Worm (Caenorhabditis elegans) whole organism, young adult: ENCODE data around the gene ZK632.2.
A peak's percentile ranks its signal among the peaks of the same experiment; 100 is the strongest.

ENCODE experiments used
- B0019.2 ChIP-seq: fragments of 200-800 bp; sonication (Bioruptor generic); conservative IDR thresholded peaks from 2 replicates; pipeline ENCODE4 v1.3.6; 2022; ENCODE audit warnings: missing genetic modification reagents, missing genetic modification characterization, missing compliant biosample characterization
- B0261.1 ChIP-seq: sonication (generic microtip); optimal IDR thresholded peaks from 2 replicates; lab custom pipeline; 2016; ENCODE audit warnings: mild to moderate bottlenecking, missing genetic modification characterization, moderate library complexity, missing compliant biosample characterization
- C17E4.6 ChIP-seq: fragments of 200-800 bp; sonication (Bioruptor generic); IDR thresholded peaks from 2 replicates; pipeline ENCODE4 v1.3.6; 2022; ENCODE audit warnings: missing genetic modification reagents, missing genetic modification characterization, missing compliant biosample characterization
- F10E7.11 ChIP-seq: sonication (generic microtip); optimal IDR thresholded peaks from 2 replicates; lab custom pipeline; 2017; ENCODE audit warnings: mild to moderate bottlenecking, missing genetic modification characterization, moderate library complexity, missing compliant biosample characterization
- F22D6.2 ChIP-seq: sonication (generic microtip); optimal IDR thresholded peaks from 2 replicates; lab custom pipeline; 2016; ENCODE audit warnings: mild to moderate bottlenecking, missing genetic modification characterization, missing compliant biosample characterization
- F33H1.4 ChIP-seq: fragments of 200-800 bp; sonication (Bioruptor generic); IDR thresholded peaks from 2 replicates; pipeline ENCODE4 v1.3.6; 2022; ENCODE audit warnings: missing genetic modification reagents, missing genetic modification characterization, missing compliant biosample characterization
- F52B5.7 ChIP-seq: sonication (generic microtip); optimal IDR thresholded peaks from 2 replicates; lab custom pipeline; 2016; ENCODE audit warnings: mild to moderate bottlenecking, missing genetic modification characterization, missing compliant biosample characterization
- K11D2.4 ChIP-seq: fragments of 200-800 bp; sonication (Bioruptor generic); IDR thresholded peaks from 2 replicates; pipeline ENCODE4 v1.3.6; 2022; ENCODE audit warnings: missing genetic modification reagents, missing genetic modification characterization, missing compliant biosample characterization
- K12H6.12 ChIP-seq: fragments of 200-800 bp; sonication (Bioruptor generic); optimal IDR thresholded peaks from 2 replicates; lab custom pipeline; 2018; ENCODE audit warnings: mild to moderate bottlenecking, missing genetic modification characterization, missing compliant biosample characterization
- T07F8.4 ChIP-seq: sonication (generic microtip); optimal IDR thresholded peaks from 2 replicates; lab custom pipeline; 2016; ENCODE audit warnings: mild to moderate bottlenecking, missing genetic modification characterization, moderate library complexity, missing compliant biosample characterization
- Y53G8AR.9 ChIP-seq: fragments of 200-800 bp; sonication (Bioruptor generic); conservative IDR thresholded peaks from 2 replicates; pipeline ENCODE4 v1.3.6; 2022; ENCODE audit warnings: missing genetic modification reagents, missing genetic modification characterization, missing compliant biosample characterization
- Y95B8A.8 ChIP-seq: fragments of 200-800 bp; sonication (Bioruptor generic); IDR thresholded peaks from 2 replicates; pipeline ENCODE4 v1.3.6; 2022; ENCODE audit warnings: missing genetic modification reagents, missing genetic modification characterization, missing compliant biosample characterization
- aptf-3 ChIP-seq: fragments of 200-800 bp; sonication (Bioruptor generic); IDR thresholded peaks from 2 replicates; pipeline ENCODE4 v1.3.6; 2022; ENCODE audit warnings: missing genetic modification characterization, missing compliant biosample characterization
- bed-1 ChIP-seq: fragments of 200-800 bp; sonication (Bioruptor generic); IDR thresholded peaks from 2 replicates; pipeline ENCODE4 v1.3.6; 2022; ENCODE audit warnings: missing genetic modification reagents, missing genetic modification characterization, missing compliant biosample characterization
- bed-2 ChIP-seq: fragments of 200-800 bp; sonication (Bioruptor generic); IDR thresholded peaks from 2 replicates; pipeline ENCODE4 v1.3.6; 2022; ENCODE audit warnings: missing genetic modification reagents, missing genetic modification characterization, missing compliant biosample characterization
- cebp-1 ChIP-seq, 2 experiments: fragments of 200-800 bp in 1 of 2; sonication (Bioruptor generic) in 1 of 2; sonication (generic microtip) in 1 of 2; IDR thresholded peaks in 1 of 2; optimal IDR thresholded peaks in 1 of 2; 2 replicates each; pipeline versions ENCODE4 v1.3.6 to Lab custom; 2017 to 2022; ENCODE audit warnings: missing compliant biosample characterization in 2 of 2, missing genetic modification characterization in 2 of 2, mild to moderate bottlenecking in 1 of 2, missing genetic modification reagents in 1 of 2, moderate library complexity in 1 of 2
- cebp-2 ChIP-seq: fragments of 200-800 bp; sonication (Bioruptor generic); IDR thresholded peaks from 2 replicates; pipeline ENCODE4 v1.3.6; 2022; ENCODE audit warnings: missing genetic modification characterization, missing compliant biosample characterization
- die-1 ChIP-seq: sonication (generic microtip); optimal IDR thresholded peaks from 2 replicates; lab custom pipeline; 2016; ENCODE audit warnings: missing genotype, mild to moderate bottlenecking, missing genetic modification characterization, missing compliant biosample characterization
- dox-1 ChIP-seq: fragments of 200-800 bp; sonication (Bioruptor generic); IDR thresholded peaks from 2 replicates; pipeline ENCODE4 v1.3.6; 2022; ENCODE audit warnings: missing genetic modification reagents, missing genetic modification characterization, missing compliant biosample characterization
- dpff-1 ChIP-seq: sonication (generic microtip); optimal IDR thresholded peaks from 2 replicates; lab custom pipeline; 2017; ENCODE audit warnings: mild to moderate bottlenecking, missing genetic modification characterization, missing compliant biosample characterization
- gei-17 ChIP-seq: fragments of 200-800 bp; sonication (Bioruptor generic); optimal IDR thresholded peaks from 2 replicates; lab custom pipeline; 2018; ENCODE audit warnings: mild to moderate bottlenecking, missing genetic modification characterization, missing compliant biosample characterization
- hlh-12 ChIP-seq: sonication (generic microtip); optimal IDR thresholded peaks from 2 replicates; lab custom pipeline; 2016; ENCODE audit warnings: missing genetic modification characterization, missing compliant biosample characterization
- hsf-1 ChIP-seq: fragments of 200-800 bp; sonication (Bioruptor generic); IDR thresholded peaks from 2 replicates; pipeline ENCODE4 v1.3.6; 2022; ENCODE audit warnings: missing genetic modification reagents, missing genetic modification characterization, missing compliant biosample characterization
- lag-1 ChIP-seq: fragments of 200-800 bp; sonication (Bioruptor generic); IDR thresholded peaks from 2 replicates; pipeline ENCODE4 v1.3.6; 2022; ENCODE audit warnings: missing genetic modification reagents, missing genetic modification characterization, missing compliant biosample characterization
- let-526 ChIP-seq: fragments of 200-800 bp; sonication (Bioruptor generic); IDR thresholded peaks from 2 replicates; pipeline ENCODE4 v1.3.6; 2022; ENCODE audit warnings: missing genetic modification reagents, missing genetic modification characterization, missing compliant biosample characterization
- let-607 ChIP-seq, 2 experiments: fragments of 200-800 bp in 1 of 2; sonication (Bioruptor generic) in 1 of 2; sonication (generic microtip) in 1 of 2; optimal IDR thresholded peaks; 2 replicates each; lab custom pipeline; 2016 to 2018; ENCODE audit warnings: mild to moderate bottlenecking in 2 of 2, missing compliant biosample characterization in 2 of 2, missing genetic modification characterization in 2 of 2, moderate library complexity in 2 of 2, missing genotype in 1 of 2
- lin-26 ChIP-seq: fragments of 200-800 bp; sonication (Bioruptor generic); IDR thresholded peaks from 2 replicates; pipeline ENCODE4 v1.3.6; 2022; ENCODE audit warnings: missing genetic modification reagents, missing genetic modification characterization, missing compliant biosample characterization
- lir-1 ChIP-seq: fragments of 200-800 bp; sonication (Bioruptor generic); conservative IDR thresholded peaks from 2 replicates; pipeline ENCODE4 v1.3.6; 2022; ENCODE audit warnings: missing genetic modification reagents, missing genetic modification characterization, missing compliant biosample characterization
- lsy-27 ChIP-seq: sonication (generic microtip); optimal IDR thresholded peaks from 2 replicates; lab custom pipeline; 2017; ENCODE audit warnings: missing genetic modification characterization, mild to moderate bottlenecking, missing compliant biosample characterization, antibody characterized with exemption, missing genotype, borderline replicate concordance; ENCODE audit not compliant: insufficient read depth
- madf-6 ChIP-seq: fragments of 200-800 bp; sonication (Bioruptor generic); IDR thresholded peaks from 2 replicates; pipeline ENCODE4 v1.3.6; 2022; ENCODE audit warnings: missing genetic modification reagents, missing genetic modification characterization, missing compliant biosample characterization
- madf-8 ChIP-seq: fragments of 200-800 bp; sonication (Bioruptor generic); conservative IDR thresholded peaks from 2 replicates; pipeline ENCODE4 v1.3.6; 2022; ENCODE audit warnings: missing genetic modification reagents, missing genetic modification characterization, missing compliant biosample characterization
- mcd-1 ChIP-seq: fragments of 200-800 bp; sonication (Bioruptor generic); IDR thresholded peaks from 2 replicates; pipeline ENCODE4 v1.3.6; 2022; ENCODE audit warnings: missing genetic modification reagents, missing genetic modification characterization, missing compliant biosample characterization
- mel-28 ChIP-seq: sonication (generic microtip); optimal IDR thresholded peaks from 2 replicates; lab custom pipeline; 2016; ENCODE audit warnings: borderline replicate concordance, mild to moderate bottlenecking, missing genetic modification characterization, missing compliant biosample characterization
- nfya-1 ChIP-seq: sonication (generic microtip); optimal IDR thresholded peaks from 2 replicates; lab custom pipeline; 2017; ENCODE audit warnings: antibody characterized with exemption, missing compliant biosample characterization, missing genetic modification characterization, borderline replicate concordance; ENCODE audit not compliant: insufficient read depth
- nfya-2 ChIP-seq: fragments of 200-800 bp; sonication (Bioruptor generic); IDR thresholded peaks from 2 replicates; pipeline ENCODE4 v1.3.6; 2022; ENCODE audit warnings: missing genetic modification reagents, missing genetic modification characterization, missing compliant biosample characterization
- pbrm-1 ChIP-seq: fragments of 200-800 bp; sonication (Bioruptor generic); IDR thresholded peaks from 2 replicates; pipeline ENCODE4 v1.3.6; 2022; ENCODE audit warnings: missing genetic modification reagents, missing genetic modification characterization, missing compliant biosample characterization
- pha-4 ChIP-seq: fragments of 150-350 bp; sonication (generic microtip); optimal IDR thresholded peaks from 2 replicates; lab custom pipeline; 2014; ENCODE audit warnings: missing biosample characterization, missing genetic modification reagents, missing genetic modification characterization
- rcor-1 ChIP-seq: fragments of 200-800 bp; sonication (Bioruptor generic); IDR thresholded peaks from 2 replicates; pipeline ENCODE4 v1.3.6; 2022; ENCODE audit warnings: missing genetic modification reagents, missing genetic modification characterization, missing compliant biosample characterization
- unc-62 ChIP-seq: fragments of 150-350 bp; optimal IDR thresholded peaks from 2 replicates; lab custom pipeline; 2014; ENCODE audit warnings: missing biosample characterization, missing genetic modification reagents, missing genetic modification characterization
- zfh-2 ChIP-seq: fragments of 200-800 bp; sonication (Bioruptor generic); conservative IDR thresholded peaks from 2 replicates; pipeline ENCODE4 v1.3.6; 2022; ENCODE audit warnings: missing genetic modification reagents, missing genetic modification characterization, missing compliant biosample characterization
- ztf-6 ChIP-seq: fragments of 200-800 bp; sonication (Bioruptor generic); IDR thresholded peaks from 2 replicates; pipeline ENCODE4 v1.3.6; 2022; ENCODE audit warnings: missing genetic modification reagents, missing genetic modification characterization, missing compliant biosample characterization

ZK632.2 gene

DNA sequence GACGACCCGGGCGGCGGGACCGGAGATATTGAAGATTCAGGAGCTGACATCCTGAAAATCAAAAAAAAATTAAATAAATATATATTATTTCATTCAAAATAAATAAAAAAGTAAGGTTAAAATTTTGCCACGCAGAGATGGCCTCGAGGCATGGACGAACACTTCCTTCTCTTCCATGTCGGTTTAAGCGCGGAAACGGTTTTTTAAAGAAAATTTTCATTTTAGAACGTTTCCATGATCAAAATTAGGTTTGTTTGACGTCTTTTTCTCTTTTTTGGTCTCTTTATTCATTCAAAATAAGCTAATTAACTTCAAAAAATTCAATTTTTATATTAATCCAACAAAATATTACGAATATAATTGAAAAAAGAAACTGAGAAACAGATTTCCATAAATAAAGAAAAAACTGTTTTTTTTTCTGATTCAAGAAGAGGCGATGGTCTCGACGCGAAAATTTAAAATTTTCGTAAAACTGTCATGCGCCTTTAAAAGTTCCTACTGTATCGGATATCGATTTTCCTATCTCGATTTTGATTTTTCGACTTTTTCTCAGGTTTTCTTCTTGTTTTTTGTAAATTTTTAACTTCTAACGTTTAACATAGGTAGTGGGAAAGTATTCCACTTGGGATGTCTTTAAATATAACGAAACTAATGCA is 36.7 kb upstream of the ZK632.2 start, which contains the start of gene gcc-2 (continued):
- TF ChIP-seq madf-8 (GFP tag; lab: Robert Waterston, UW) (peak; percentile 50), gei-17 (GFP tag; lab: Kevin White, UChicago) (no peak), lin-26 (GFP tag; lab: Robert Waterston, UW) (no peak), cebp-2 (no peak), nfya-2 (GFP tag; lab: Robert Waterston, UW) (no peak), aptf-3 (GFP tag; lab: Robert Waterston, UW) (no peak), hsf-1 (GFP tag; lab: Robert Waterston, UW) (no peak), hlh-12 (tag; lab: Kevin White, UChicago) (no peak), ztf-6 (no peak), die-1 (tag; lab: Kevin White, UChicago) (no peak), F22D6.2 (tag; lab: Kevin White, UChicago) (no peak), T07F8.4 (no peak), Y95B8A.8 (GFP tag; lab: Robert Waterston, UW) (no peak), F52B5.7 (no peak), dox-1 (GFP tag; lab: Robert Waterston, UW) (no peak), let-526 (GFP tag; lab: Robert Waterston, UW) (no peak), lir-1 (GFP tag; lab: Robert Waterston, UW) (no peak), madf-6 (GFP tag; lab: Robert Waterston, UW) (peak; percentile 76), bed-1 (no peak), rcor-1 (GFP tag; lab: Robert Waterston, UW) (no peak), lag-1 (GFP tag; lab: Robert Waterston, UW) (no peak)

DNA sequence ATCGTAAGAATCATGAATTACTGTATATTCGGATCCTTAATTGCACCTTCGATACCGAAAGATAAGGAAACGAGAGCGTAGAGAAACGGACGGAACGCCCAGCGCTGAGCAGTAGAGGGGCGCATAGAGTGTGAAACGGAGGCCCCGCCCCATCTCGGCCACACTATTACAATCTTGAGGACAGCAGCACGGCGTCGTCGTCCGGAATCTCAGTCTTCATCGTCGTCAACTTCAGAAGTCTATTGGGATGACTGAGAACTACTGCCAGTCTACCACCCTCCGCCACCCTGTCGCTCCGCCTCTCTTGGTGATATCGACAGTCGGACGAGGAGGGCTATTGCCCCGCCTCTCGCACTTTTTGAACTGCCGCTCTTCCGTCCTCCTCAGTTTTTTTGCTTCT is 34.2 kb upstream of the ZK632.2 start:
- TF ChIP-seq mcd-1 (GFP tag; lab: Robert Waterston, UW) (peak; percentile 22; the same call in 1 of the 2 replicates), Y53G8AR.9 (no peak), unc-62 (no peak), lag-1 (GFP tag; lab: Robert Waterston, UW) (no peak), nfya-2 (GFP tag; lab: Robert Waterston, UW) (no peak), dpff-1 (tag; lab: Kevin White, UChicago) (no peak), pha-4 (tag; lab: Kevin White, UChicago) (no peak), bed-1 (0 out of 2 replicates have a peak, but pooled peaks have one; percentile 60), F22D6.2 (tag; lab: Kevin White, UChicago) (no peak), zfh-2 (GFP tag; lab: Robert Waterston, UW) (peak; percentile 63; the same call in 1 of the 2 replicates), K11D2.4 (no peak), bed-2 (GFP tag; lab: Robert Waterston, UW) (no peak), nfya-1 (tag; lab: Kevin White, UChicago) (no peak), let-607 (tag; optimal IDR thresholded peaks at IDR 0.05; lab: Kevin White, UChicago) (no peak), K12H6.12 (tag; lab: Kevin White, UChicago) (no peak), B0261.1 (tag; lab: Kevin White, UChicago) (no peak), mel-28 (tag; lab: Kevin White, UChicago) (no peak), lir-1 (GFP tag; lab: Robert Waterston, UW) (no peak), B0019.2 (GFP tag; lab: Robert Waterston, UW) (no peak), pbrm-1 (GFP tag; lab: Robert Waterston, UW) (no peak), C17E4.6 (GFP tag; lab: Robert Waterston, UW) (no peak), cebp-1 (GFP tag; IDR thresholded peaks at IDR 0.05; lab: Robert Waterston, UW) (no peak), cebp-1 (tag; optimal IDR thresholded peaks at IDR 0.05; lab: Kevin White, UChicago) (no peak), F33H1.4 (0 out of 2 replicates have a peak, but pooled peaks have one; percentile 12), F10E7.11 (tag; lab: Kevin White, UChicago) (no peak), lsy-27 (tag; lab: Kevin White, UChicago) (no peak)
- TF ChIP-seq, all 124 proteins: peak for 4
